Fruit fly (Drosophila melanogaster) Kc167 (cell line): Measurements from ENCODE around the gene CG14545.

Experiments
- Myc ChIP-seq: fragments of >200 bp; optimal IDR thresholded peaks from 2 replicates; lab custom pipeline; 2017; ENCODE audit warnings: missing external identifiers
- Sin3A ChIP-seq: fragments of >200 bp; optimal IDR thresholded peaks from 2 replicates; lab custom pipeline; 2018; ENCODE audit warnings: missing external identifiers
- h ChIP-seq: fragments of >200 bp; optimal IDR thresholded peaks from 3 replicates; lab custom pipeline; 2018; ENCODE audit warnings: missing external identifiers
- insv ChIP-seq: fragments of >200 bp; optimal IDR thresholded peaks from 3 replicates; lab custom pipeline; 2018; ENCODE audit warnings: missing external identifiers
- psq ChIP-seq: fragments of >200 bp; optimal IDR thresholded peaks from 2 replicates; lab custom pipeline; 2017; ENCODE audit warnings: missing external identifiers
- ttk ChIP-seq: sonication (Bioruptor generic); optimal IDR thresholded peaks from 2 replicates; lab custom pipeline; 2017; ENCODE audit warnings: missing external identifiers

DNA sequence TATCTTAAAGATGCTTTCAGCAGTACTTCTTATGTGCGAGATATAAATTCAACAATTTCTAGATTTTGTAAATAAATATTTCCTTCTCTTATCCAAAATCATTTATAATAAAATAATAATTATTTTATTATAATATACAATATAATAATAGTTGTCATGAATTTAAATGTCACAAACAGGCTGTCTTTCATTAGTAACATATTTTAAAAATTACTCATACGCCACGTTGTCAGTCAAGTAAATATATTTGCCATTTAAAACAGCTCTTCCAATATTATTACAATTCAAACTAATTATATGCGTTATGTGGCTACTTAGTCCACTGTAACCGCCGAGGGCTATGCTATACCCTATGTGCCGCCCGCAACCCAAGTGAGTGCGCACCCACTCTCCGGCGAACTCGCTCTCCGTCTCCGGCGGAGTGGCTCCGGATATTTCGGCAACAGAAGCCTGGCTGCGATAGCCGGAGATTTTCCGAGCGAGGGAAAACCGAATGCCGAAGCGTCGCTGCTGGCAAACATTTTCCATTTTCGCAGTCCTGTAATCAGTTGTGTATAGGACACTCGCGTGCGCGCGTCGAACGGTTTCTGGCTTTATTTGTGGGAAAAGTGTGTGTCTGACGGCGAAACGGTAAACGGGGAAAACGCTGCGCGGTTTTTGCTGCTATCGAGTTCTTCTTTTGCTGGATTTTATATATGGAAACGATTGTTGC lies 4.7 kb upstream of the CG14545 start, which contains the start of gene CG5890:
- TF ChIP-seq h (no peak), Sin3A (lab: Kevin White, UChicago) (no peak), insv (lab: Kevin White, UChicago) (no peak), Myc (lab: Kevin White, UChicago) (no peak), ttk (no peak), psq (lab: Kevin White, UChicago) (no peak)
